Worm (Caenorhabditis elegans) whole organism, young adult: ENCODE results near the gene pfs-2.

ENCODE experiments used
- B0336.3 ChIP-seq: fragments of 200-800 bp; sonication (Bioruptor generic); IDR thresholded peaks from 2 replicates; pipeline ENCODE4 v1.3.6; 2022; ENCODE audit warnings: missing genetic modification characterization, missing compliant biosample characterization
- Y67H2A.10 ChIP-seq: fragments of 200-800 bp; sonication (Bioruptor generic); conservative IDR thresholded peaks from 2 replicates; pipeline ENCODE4 v1.3.6; 2022; ENCODE audit warnings: missing genetic modification reagents, missing genetic modification characterization, missing compliant biosample characterization
- aptf-2 ChIP-seq: fragments of 200-800 bp; sonication (Bioruptor generic); conservative IDR thresholded peaks from 2 replicates; pipeline ENCODE4 v1.3.6; 2022; ENCODE audit warnings: missing genetic modification reagents, missing genetic modification characterization, missing compliant biosample characterization
- bed-1 ChIP-seq: fragments of 200-800 bp; sonication (Bioruptor generic); IDR thresholded peaks from 2 replicates; pipeline ENCODE4 v1.3.6; 2022; ENCODE audit warnings: missing genetic modification reagents, missing genetic modification characterization, missing compliant biosample characterization
- bed-2 ChIP-seq: fragments of 200-800 bp; sonication (Bioruptor generic); IDR thresholded peaks from 2 replicates; pipeline ENCODE4 v1.3.6; 2022; ENCODE audit warnings: missing genetic modification reagents, missing genetic modification characterization, missing compliant biosample characterization
- ccch-3 ChIP-seq: fragments of 200-800 bp; sonication (Bioruptor generic); optimal IDR thresholded peaks from 2 replicates; lab custom pipeline; 2018; ENCODE audit warnings: mild to moderate bottlenecking, missing genetic modification characterization, missing compliant biosample characterization
- cebp-1 ChIP-seq, 2 experiments: fragments of 200-800 bp in 1 of 2; sonication (Bioruptor generic) in 1 of 2; sonication (generic microtip) in 1 of 2; IDR thresholded peaks in 1 of 2; optimal IDR thresholded peaks in 1 of 2; 2 replicates each; pipeline versions ENCODE4 v1.3.6 to Lab custom; 2017 to 2022; ENCODE audit warnings: missing compliant biosample characterization in 2 of 2, missing genetic modification characterization in 2 of 2, mild to moderate bottlenecking in 1 of 2, missing genetic modification reagents in 1 of 2, moderate library complexity in 1 of 2
- cebp-2 ChIP-seq: fragments of 200-800 bp; sonication (Bioruptor generic); IDR thresholded peaks from 2 replicates; pipeline ENCODE4 v1.3.6; 2022; ENCODE audit warnings: missing genetic modification characterization, missing compliant biosample characterization
- dpl-1 ChIP-seq: fragments of 150-350 bp; optimal IDR thresholded peaks from 2 replicates; lab custom pipeline; 2014; ENCODE audit warnings: missing biosample characterization, missing genetic modification reagents, missing genetic modification characterization
- ekl-4 ChIP-seq: fragments of 200-800 bp; sonication (Bioruptor generic); IDR thresholded peaks from 2 replicates; pipeline ENCODE4 v1.3.6; 2022; ENCODE audit warnings: missing genetic modification reagents, missing genetic modification characterization, missing compliant biosample characterization
- ets-4 ChIP-seq: fragments of 200-800 bp; sonication (Bioruptor generic); optimal IDR thresholded peaks from 2 replicates; lab custom pipeline; 2018; ENCODE audit warnings: mild to moderate bottlenecking, missing genetic modification characterization, missing compliant biosample characterization
- hlh-12 ChIP-seq: sonication (generic microtip); optimal IDR thresholded peaks from 2 replicates; lab custom pipeline; 2016; ENCODE audit warnings: missing genetic modification characterization, missing compliant biosample characterization
- hrde-1 ChIP-seq: sonication (generic microtip); optimal IDR thresholded peaks from 2 replicates; lab custom pipeline; 2016; ENCODE audit warnings: missing genetic modification characterization, mild to moderate bottlenecking, missing compliant biosample characterization, moderate library complexity, missing genotype, missing genetic modification reagents, borderline replicate concordance
- let-607 ChIP-seq, 2 experiments: fragments of 200-800 bp in 1 of 2; sonication (Bioruptor generic) in 1 of 2; sonication (generic microtip) in 1 of 2; optimal IDR thresholded peaks; 2 replicates each; lab custom pipeline; 2016 to 2018; ENCODE audit warnings: mild to moderate bottlenecking in 2 of 2, missing compliant biosample characterization in 2 of 2, missing genetic modification characterization in 2 of 2, moderate library complexity in 2 of 2, missing genotype in 1 of 2
- madf-6 ChIP-seq: fragments of 200-800 bp; sonication (Bioruptor generic); IDR thresholded peaks from 2 replicates; pipeline ENCODE4 v1.3.6; 2022; ENCODE audit warnings: missing genetic modification reagents, missing genetic modification characterization, missing compliant biosample characterization
- mes-4 ChIP-seq: sonication (generic microtip); optimal IDR thresholded peaks from 2 replicates; lab custom pipeline; 2016; ENCODE audit warnings: missing genotype, missing genetic modification characterization, missing compliant biosample characterization
- nhr-90 ChIP-seq: sonication (generic microtip); optimal IDR thresholded peaks from 2 replicates; lab custom pipeline; 2016; ENCODE audit warnings: missing genotype, mild to moderate bottlenecking, missing genetic modification characterization, missing compliant biosample characterization
- pha-4 ChIP-seq: fragments of 150-350 bp; sonication (generic microtip); optimal IDR thresholded peaks from 2 replicates; lab custom pipeline; 2014; ENCODE audit warnings: missing biosample characterization, missing genetic modification reagents, missing genetic modification characterization
- rcor-1 ChIP-seq: fragments of 200-800 bp; sonication (Bioruptor generic); IDR thresholded peaks from 2 replicates; pipeline ENCODE4 v1.3.6; 2022; ENCODE audit warnings: missing genetic modification reagents, missing genetic modification characterization, missing compliant biosample characterization
- rec-8 ChIP-seq, 2 experiments: sonication (generic microtip); optimal IDR thresholded peaks; 2 replicates each; lab custom pipeline; 2016; ENCODE audit warnings: mild to moderate bottlenecking in 2 of 2, missing genetic modification characterization in 2 of 2, missing genetic modification reagents in 2 of 2, missing genotype in 2 of 2, missing biosample characterization in 1 of 2, missing compliant biosample characterization in 1 of 2, moderate library complexity in 1 of 2
- sea-2 ChIP-seq: fragments of 200-800 bp; sonication (Bioruptor generic); IDR thresholded peaks from 2 replicates; pipeline ENCODE4 v1.3.6; 2022; ENCODE audit warnings: missing genetic modification characterization, missing compliant biosample characterization
- snpc-1.1 ChIP-seq: sonication (generic microtip); optimal IDR thresholded peaks from 2 replicates; lab custom pipeline; 2017; ENCODE audit warnings: missing genetic modification characterization, mild to moderate bottlenecking, missing compliant biosample characterization, antibody characterized with exemption, moderate library complexity, missing genotype, missing genetic modification reagents; ENCODE audit not compliant: insufficient read depth
- tbp1 ChIP-seq: fragments of 200-800 bp; sonication (Bioruptor generic); optimal IDR thresholded peaks from 2 replicates; lab custom pipeline; 2018; ENCODE audit warnings: mild to moderate bottlenecking, missing genetic modification characterization, missing compliant biosample characterization
- tlf-1 ChIP-seq: fragments of 200-800 bp; sonication (Bioruptor generic); optimal IDR thresholded peaks from 2 replicates; lab custom pipeline; 2018; ENCODE audit warnings: mild to moderate bottlenecking, missing genetic modification characterization, missing compliant biosample characterization
- unc-62 ChIP-seq: fragments of 150-350 bp; optimal IDR thresholded peaks from 2 replicates; lab custom pipeline; 2014; ENCODE audit warnings: missing biosample characterization, missing genetic modification reagents, missing genetic modification characterization
- xnd-1 ChIP-seq: sonication (generic microtip); optimal IDR thresholded peaks from 2 replicates; lab custom pipeline; 2016; ENCODE audit warnings: missing genotype, missing genetic modification reagents, missing genetic modification characterization, missing compliant biosample characterization
- ztf-18 ChIP-seq: sonication (generic microtip); optimal IDR thresholded peaks from 2 replicates; lab custom pipeline; 2016; ENCODE audit warnings: missing genotype, mild to moderate bottlenecking, missing genetic modification characterization, missing compliant biosample characterization
- ztf-25 ChIP-seq: fragments of 200-800 bp; sonication (Bioruptor generic); IDR thresholded peaks from 2 replicates; pipeline ENCODE4 v1.3.6; 2022; ENCODE audit warnings: missing genetic modification reagents, missing genetic modification characterization, missing compliant biosample characterization
- ztf-28 ChIP-seq: fragments of 200-800 bp; sonication (Bioruptor generic); IDR thresholded peaks from 2 replicates; pipeline ENCODE4 v1.3.6; 2022; ENCODE audit warnings: missing genetic modification reagents, missing genetic modification characterization, missing compliant biosample characterization

pfs-2 gene

ce11 chrII:14365182-14365751 lies 7.1 kb downstream of the pfs-2 start, which contains the start of gene imb-2 (continued):
- TF ChIP-seq cebp-1 (GFP tag; IDR thresholded peaks at IDR 0.05; lab: Robert Waterston, UW), result no peak
- TF ChIP-seq cebp-1 (tag; optimal IDR thresholded peaks at IDR 0.05; lab: Kevin White, UChicago), result peak; percentile 38
- peak in 1 of 2 experiments; percentile 15 for TF ChIP-seq let-607 (tag; optimal IDR thresholded peaks at IDR 0.05; lab: Kevin White, UChicago)
- peak; percentile 84 for TF ChIP-seq madf-6 (GFP tag; lab: Robert Waterston, UW)
- peak; percentile 9 for TF ChIP-seq tbp1
- no peak for TF ChIP-seq ekl-4
- TF ChIP-seq rcor-1 (GFP tag; lab: Robert Waterston, UW), result 0 out of 2 replicates have a peak, but pooled peaks have one; percentile 17
- TF ChIP-seq dpl-1 (GFP tag; lab: Kevin White, UChicago), result peak; percentile 39

DNA sequence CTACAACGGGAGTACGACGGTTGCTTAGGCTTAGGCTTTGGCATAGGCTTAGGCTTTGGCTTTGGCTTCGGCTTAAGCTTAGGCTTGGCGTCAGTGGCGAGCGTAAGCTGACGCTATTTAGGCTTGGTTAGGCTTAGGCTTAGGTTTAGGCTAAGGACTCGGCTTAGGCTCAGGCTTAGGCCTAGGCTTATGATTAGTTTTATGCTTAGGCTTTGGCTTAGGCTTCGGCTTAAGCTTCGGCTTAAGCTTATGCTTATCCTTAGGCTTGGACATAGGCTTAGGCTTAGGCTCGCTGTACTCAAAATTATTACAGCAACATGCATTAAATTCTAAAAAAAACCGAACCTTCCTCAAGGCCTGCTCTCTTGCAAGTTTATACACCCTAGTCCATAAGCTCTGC lies 16.4 kb downstream of the pfs-2 start:
- TF ChIP-seq tlf-1 (GFP tag; lab: Kevin White, UChicago) (no peak), nhr-90 (tag; lab: Kevin White, UChicago) (no peak), xnd-1 (tag; lab: Kevin White, UChicago) (no peak), unc-62 (GFP tag; lab: Kevin White, UChicago) (no peak), hrde-1 (tag; lab: Kevin White, UChicago) (no peak)

DNA sequence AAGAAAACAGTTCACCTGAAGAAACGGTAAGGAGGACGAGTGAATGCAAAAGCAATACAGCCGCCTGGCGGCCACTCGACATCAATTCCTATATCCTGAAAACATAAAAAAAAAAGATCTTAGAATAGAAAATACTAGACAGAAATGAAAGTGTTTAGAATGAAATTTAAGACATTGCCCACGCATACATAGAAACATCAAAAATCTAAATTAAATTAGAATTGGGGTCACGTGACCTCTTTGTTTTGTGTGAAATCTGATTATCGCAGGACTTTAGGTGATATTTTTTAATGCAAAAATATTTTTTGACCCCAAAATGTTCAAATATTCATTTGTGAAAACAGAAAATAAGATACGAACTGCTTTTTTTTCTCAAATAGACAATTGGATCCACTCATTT lies 19.6 kb downstream of the pfs-2 start, which contains the start of gene acr-20:
TSS of gene acr-20 (minus strand) at position 101 of the 400 bp plus-strand sequence.
- no peak for TF ChIP-seq hrde-1 (tag; lab: Kevin White, UChicago)

DNA sequence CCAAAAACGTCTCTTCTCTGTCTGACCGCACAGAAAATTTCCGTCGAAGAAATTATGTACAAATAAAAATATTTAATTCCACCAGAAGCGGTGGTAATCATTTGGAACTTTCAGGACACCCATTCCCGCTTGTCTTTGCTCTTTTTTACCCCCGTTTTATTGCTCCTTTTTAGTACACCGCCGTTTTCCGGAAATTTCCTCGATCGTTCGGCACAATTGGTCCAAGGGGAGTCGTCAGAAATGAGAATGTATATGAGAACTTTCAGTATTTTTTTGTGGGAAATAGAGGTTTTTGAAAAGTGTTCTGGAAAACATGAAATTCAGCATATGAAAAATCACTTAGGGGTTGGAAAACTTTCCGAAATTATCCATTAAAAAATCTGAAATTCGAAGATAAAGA lies 22.6 kb downstream of the pfs-2 start:
- TF ChIP-seq ztf-25 (GFP tag; lab: Robert Waterston, UW), result no peak
- no peak for TF ChIP-seq B0336.3 (GFP tag; lab: Robert Waterston, UW)
- no peak for TF ChIP-seq rec-8 (tag; optimal IDR thresholded peaks at IDR 0.05; lab: Kevin White, UChicago)
- no peak for TF ChIP-seq bed-2 (GFP tag; lab: Robert Waterston, UW)
- no peak for TF ChIP-seq let-607 (tag; optimal IDR thresholded peaks at IDR 0.05; lab: Kevin White, UChicago)
- no peak for TF ChIP-seq hlh-12 (tag; lab: Kevin White, UChicago)
- TF ChIP-seq dpl-1 (GFP tag; lab: Kevin White, UChicago), result no peak
- no peak for TF ChIP-seq Y67H2A.10
- TF ChIP-seq mes-4 (tag; lab: Kevin White, UChicago), result no peak
- no peak for TF ChIP-seq ztf-28 (GFP tag; lab: Robert Waterston, UW)
- TF ChIP-seq pha-4 (tag; lab: Kevin White, UChicago), result no peak
- no peak for TF ChIP-seq snpc-1.1 (tag; lab: Kevin White, UChicago)
- TF ChIP-seq sea-2 (GFP tag; lab: Robert Waterston, UW), result no peak

DNA sequence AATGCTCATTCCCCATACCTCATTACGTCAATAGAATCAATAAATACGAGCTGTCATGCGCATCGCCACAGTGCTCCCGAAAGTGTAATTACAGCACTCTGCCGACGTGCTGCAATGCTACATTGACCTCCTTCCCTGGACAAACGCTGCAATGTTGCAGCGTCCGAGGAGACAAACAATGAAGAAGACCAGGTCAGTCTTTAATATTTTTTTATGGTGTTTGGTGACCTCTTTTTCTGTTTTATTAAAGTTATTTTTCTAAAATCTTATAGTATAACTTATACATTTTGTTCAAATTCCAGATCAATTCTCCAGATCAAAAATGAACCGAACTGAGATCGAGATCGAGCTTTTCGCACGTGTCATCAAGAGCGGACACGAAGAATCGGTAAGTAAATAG lies 23.3 kb downstream of the pfs-2 start, which contains the start of gene sdz-26:
TSS of gene sdz-26 (plus strand) at position 301 of the 400 bp plus-strand sequence.
- TF ChIP-seq bed-1 (GFP tag; lab: Robert Waterston, UW) (no peak), ccch-3 (GFP tag; lab: Kevin White, UChicago) (no peak), cebp-2 (GFP tag; lab: Robert Waterston, UW) (no peak), aptf-2 (no peak), tbp1 (no peak), ztf-18 (no peak), ets-4 (GFP tag; lab: Kevin White, UChicago) (no peak)
- TF ChIP-seq, all 124 proteins: peak for 0
